Worm (Caenorhabditis elegans): ENCODE data around the gene R01E6.7.

- no peak for TF ChIP-seq nhr-10 (tag; optimal IDR thresholded peaks at IDR 0.05)
- no peak for TF ChIP-seq F49E8.2 (tag; optimal IDR thresholded peaks at IDR 0.05; ENCODE audit: borderline replicate concordance)
These were observed 22.2 kb upstream of the R01E6.7 start for ce11 chrX:13591953-13592352.
